Fruit fly (Drosophila melanogaster) whole organism, wandering third instar larva: ENCODE measurements around the gene noc.

Source experiments
- CG32264 ChIP-seq: fragments of 200-800 bp; sonication (Bioruptor generic); optimal IDR thresholded peaks from 2 replicates; lab custom pipeline; 2016; ENCODE audit warnings: missing biosample characterization, missing genetic modification characterization
- Dif ChIP-seq: fragments of 200-275, 200-300 bp; sonication (Bioruptor generic); optimal IDR thresholded peaks from 2 replicates; lab custom pipeline; 2018; ENCODE audit warnings: missing biosample characterization, missing genetic modification characterization; ENCODE audit not compliant: partially characterized antibody
- HLH106 ChIP-seq: fragments of 200-800 bp; optimal IDR thresholded peaks from 3 replicates; lab custom pipeline; 2019; ENCODE audit warnings: missing biosample characterization, mild to moderate bottlenecking, missing genetic modification characterization, moderate library complexity
- Hr78 ChIP-seq: fragments of >200 bp; optimal IDR thresholded peaks from 2 replicates; lab custom pipeline; 2017; ENCODE audit warnings: missing biosample characterization, missing genetic modification characterization
- N ChIP-seq: fragments of >200 bp; optimal IDR thresholded peaks from 2 replicates; lab custom pipeline; 2018; ENCODE audit warnings: missing biosample characterization, missing external identifiers, missing genetic modification characterization
- OdsH ChIP-seq: fragments of 200-800 bp; sonication (Bioruptor generic); optimal IDR thresholded peaks from 2 replicates; lab custom pipeline; 2016; ENCODE audit warnings: missing biosample characterization, mild to moderate bottlenecking, missing genetic modification characterization
- brk ChIP-seq: fragments of 200-800 bp; sonication (Bioruptor generic); optimal IDR thresholded peaks from 2 replicates; lab custom pipeline; 2016; ENCODE audit warnings: missing biosample characterization, mild to moderate bottlenecking, missing genetic modification characterization
- ey ChIP-seq: fragments of 200-800 bp; sonication (Bioruptor generic); optimal IDR thresholded peaks from 2 replicates; lab custom pipeline; 2016; ENCODE audit warnings: missing biosample characterization, missing genetic modification characterization
- fru ChIP-seq: fragments of 200-800 bp; sonication (Bioruptor generic); optimal IDR thresholded peaks from 3 replicates; lab custom pipeline; 2016; ENCODE audit warnings: missing biosample characterization, mild to moderate bottlenecking, missing genetic modification characterization
- h ChIP-seq: fragments of 200-800 bp; sonication (Bioruptor generic); optimal IDR thresholded peaks from 3 replicates; lab custom pipeline; 2016; ENCODE audit warnings: missing biosample characterization, mild to moderate bottlenecking, missing genetic modification characterization

- TF ChIP-seq HLH106 (tag; lab: Kevin White, UChicago) (no peak), OdsH (GFP tag; lab: Kevin White, UChicago) (no peak), fru (GFP tag; lab: Kevin White, UChicago) (no peak), N (GFP tag; lab: Kevin White, UChicago) (no peak), CG32264 (GFP tag; lab: Kevin White, UChicago) (no peak), ey (no peak), Hr78 (GFP tag; lab: Kevin White, UChicago) (no peak), h (GFP tag; lab: Kevin White, UChicago) (no peak), brk (no peak), Dif (GFP tag; lab: Kevin White, UChicago) (no peak)
Observed at dm6 chr2L:14516360-14516759, 25.7 kb downstream of the noc start.
